Worm (Caenorhabditis elegans) whole organism, mixed stage, embryonic: ENCODE data around the gene fbxa-209.

ENCODE experiments used
- M03D4.4 ChIP-seq: sonication (generic microtip); optimal IDR thresholded peaks from 2 replicates; lab custom pipeline; 2017; ENCODE audit warnings: mild to moderate bottlenecking, missing genetic modification characterization, missing compliant biosample characterization
- bed-3 ChIP-seq: fragments of 200-800 bp; sonication (Bioruptor generic); optimal IDR thresholded peaks from 3 replicates; lab custom pipeline; 2018; ENCODE audit warnings: mild to moderate bottlenecking, missing genetic modification characterization, moderate library complexity, missing compliant biosample characterization
- ceh-39 ChIP-seq: fragments of 150-350 bp; optimal IDR thresholded peaks from 2 replicates; lab custom pipeline; 2014; ENCODE audit warnings: missing biosample characterization, missing genetic modification characterization
- ceh-43 ChIP-seq: fragments of 200-800 bp; sonication (Bioruptor generic); optimal IDR thresholded peaks from 2 replicates; lab custom pipeline; 2018; ENCODE audit warnings: mild to moderate bottlenecking, missing genetic modification characterization, moderate library complexity, missing compliant biosample characterization
- ces-1 ChIP-seq: fragments of 150-350 bp; optimal IDR thresholded peaks from 2 replicates; lab custom pipeline; 2014; ENCODE audit warnings: missing biosample characterization, missing genetic modification reagents, missing genetic modification characterization
- cnd-1 ChIP-seq: fragments of 200-800 bp; sonication (Bioruptor generic); optimal IDR thresholded peaks from 2 replicates; lab custom pipeline; 2018; ENCODE audit warnings: mild to moderate bottlenecking, missing genetic modification characterization, missing compliant biosample characterization
- drap-1 ChIP-seq: fragments of 200-800 bp; sonication (Bioruptor generic); optimal IDR thresholded peaks from 3 replicates; lab custom pipeline; 2018; ENCODE audit warnings: mild to moderate bottlenecking, missing genetic modification characterization, missing compliant biosample characterization
- elt-1 ChIP-seq: sonication (generic microtip); optimal IDR thresholded peaks from 2 replicates; lab custom pipeline; 2017; ENCODE audit warnings: missing genetic modification characterization, mild to moderate bottlenecking, missing compliant biosample characterization, antibody characterized with exemption, moderate library complexity, borderline replicate concordance; ENCODE audit not compliant: insufficient read depth
- elt-3 ChIP-seq: fragments of 150-350 bp; optimal IDR thresholded peaks from 2 replicates; lab custom pipeline; 2014; ENCODE audit warnings: missing biosample characterization, missing genetic modification characterization
- flh-1 ChIP-seq: fragments of 200-800 bp; sonication (Bioruptor generic); optimal IDR thresholded peaks from 2 replicates; lab custom pipeline; 2018; ENCODE audit warnings: mild to moderate bottlenecking, missing genetic modification characterization, moderate library complexity, missing compliant biosample characterization
- ham-2 ChIP-seq: fragments of 200-800 bp; sonication (Bioruptor generic); optimal IDR thresholded peaks from 2 replicates; lab custom pipeline; 2018; ENCODE audit warnings: mild to moderate bottlenecking, missing genetic modification characterization, missing compliant biosample characterization
- hlh-1 ChIP-seq: fragments of 150-350 bp; optimal IDR thresholded peaks from 2 replicates; lab custom pipeline; 2014; ENCODE audit warnings: missing biosample characterization, missing genetic modification reagents, missing genetic modification characterization
- lin-13 ChIP-seq: fragments of 150-350 bp; optimal IDR thresholded peaks from 2 replicates; lab custom pipeline; 2014; ENCODE audit warnings: missing biosample characterization, missing genetic modification characterization
- lin-32 ChIP-seq: fragments of 200-800 bp; sonication (Bioruptor generic); optimal IDR thresholded peaks from 2 replicates; lab custom pipeline; 2018; ENCODE audit warnings: mild to moderate bottlenecking, missing genetic modification characterization, missing compliant biosample characterization
- lsy-2 ChIP-seq: fragments of 150-350 bp; optimal IDR thresholded peaks from 2 replicates; lab custom pipeline; 2014; ENCODE audit warnings: missing biosample characterization, missing genetic modification characterization
- mab-5 ChIP-seq: fragments of 150-350 bp; optimal IDR thresholded peaks from 2 replicates; lab custom pipeline; 2014; ENCODE audit warnings: missing biosample characterization, missing genetic modification characterization
- mep-1 ChIP-seq: fragments of 150-350 bp; optimal IDR thresholded peaks from 2 replicates; lab custom pipeline; 2017; ENCODE audit warnings: missing biosample characterization, missing genetic modification reagents, missing genetic modification characterization, inconsistent platforms
- mls-2 ChIP-seq: sonication (generic microtip); optimal IDR thresholded peaks from 2 replicates; lab custom pipeline; 2016; ENCODE audit warnings: mild to moderate bottlenecking, missing genetic modification characterization, moderate library complexity, missing compliant biosample characterization
- nhr-12 ChIP-seq: fragments of 150-350 bp; optimal IDR thresholded peaks from 2 replicates; lab custom pipeline; 2014; ENCODE audit warnings: missing biosample characterization, missing genetic modification characterization
- nhr-2 ChIP-seq: fragments of 150-350 bp; optimal IDR thresholded peaks from 2 replicates; lab custom pipeline; 2014; ENCODE audit warnings: missing biosample characterization, missing genetic modification characterization
- nhr-237 ChIP-seq: fragments of 150-350 bp; optimal IDR thresholded peaks from 2 replicates; lab custom pipeline; 2014; ENCODE audit warnings: missing biosample characterization, missing genetic modification characterization
- nhr-28 ChIP-seq: fragments of 150-350 bp; optimal IDR thresholded peaks from 2 replicates; lab custom pipeline; 2014; ENCODE audit warnings: missing biosample characterization, missing genetic modification characterization
- nhr-76 ChIP-seq: sonication (generic microtip); optimal IDR thresholded peaks from 2 replicates; lab custom pipeline; 2017; ENCODE audit warnings: missing biosample characterization, missing genetic modification characterization
- pha-4 ChIP-seq: fragments of 150-350 bp; optimal IDR thresholded peaks from 2 replicates; lab custom pipeline; 2018; ENCODE audit warnings: missing biosample characterization, missing genetic modification reagents, missing genetic modification characterization
- sem-2 ChIP-seq: fragments of 200-800 bp; sonication (Bioruptor generic); optimal IDR thresholded peaks from 2 replicates; lab custom pipeline; 2018; ENCODE audit warnings: mild to moderate bottlenecking, missing genetic modification characterization, missing compliant biosample characterization
- snpc-4 ChIP-seq: fragments of 150-350 bp; optimal IDR thresholded peaks from 2 replicates; lab custom pipeline; 2014; ENCODE audit warnings: missing biosample characterization, missing genetic modification characterization
- sptf-1 ChIP-seq: sonication (generic microtip); optimal IDR thresholded peaks from 2 replicates; lab custom pipeline; 2017; ENCODE audit warnings: mild to moderate bottlenecking, missing genetic modification characterization, moderate library complexity, missing compliant biosample characterization
- unc-120 ChIP-seq: sonication (generic microtip); optimal IDR thresholded peaks from 2 replicates; lab custom pipeline; 2017; ENCODE audit warnings: missing genetic modification characterization, missing compliant biosample characterization; ENCODE audit not compliant: poor library complexity, severe bottlenecking
- unc-39 ChIP-seq: fragments of 150-350 bp; optimal IDR thresholded peaks from 2 replicates; lab custom pipeline; 2014; ENCODE audit warnings: missing biosample characterization, missing genetic modification characterization
- ztf-11 ChIP-seq: fragments of 150-350 bp; optimal IDR thresholded peaks from 2 replicates; lab custom pipeline; 2014; ENCODE audit warnings: missing biosample characterization, missing genetic modification characterization

fbxa-209 gene

ce11 chrV:15383739-15384138 is 43.1 kb downstream of the fbxa-209 start, which contains the start of gene str-88:
str-88 (minus strand) TSS chrV:15383839.
- no peak for TF ChIP-seq lsy-2 (tag; lab: Kevin White, UChicago)
- TF ChIP-seq elt-3 (tag; lab: Kevin White, UChicago), result no peak
- no peak for TF ChIP-seq ceh-43
- no peak for TF ChIP-seq sptf-1 (tag; lab: Kevin White, UChicago)
- no peak for TF ChIP-seq pha-4 (tag; lab: Kevin White, UChicago)
- no peak for TF ChIP-seq nhr-28 (tag; lab: Kevin White, UChicago)
- TF ChIP-seq nhr-2 (tag; lab: Kevin White, UChicago), result no peak
- no peak for TF ChIP-seq unc-120 (tag; lab: Kevin White, UChicago)
- no peak for TF ChIP-seq flh-1
- no peak for TF ChIP-seq ham-2 (GFP tag; lab: Kevin White, UChicago)
- TF ChIP-seq mls-2 (tag; lab: Kevin White, UChicago), result no peak
- no peak for TF ChIP-seq unc-39
- no peak for TF ChIP-seq mab-5 (tag; lab: Kevin White, UChicago)

ce11 chrV:15380857-15381256 is 46.0 kb downstream of the fbxa-209 start, which contains the start of gene dhs-23:
dhs-23 (plus strand) TSS chrV:15381219.
- TF ChIP-seq mab-5 (tag; lab: Kevin White, UChicago) (no peak), mls-2 (tag; lab: Kevin White, UChicago) (no peak), bed-3 (GFP tag; lab: Kevin White, UChicago) (no peak), nhr-28 (tag; lab: Kevin White, UChicago) (no peak), sem-2 (GFP tag; lab: Kevin White, UChicago) (no peak), lin-13 (tag; lab: Kevin White, UChicago) (no peak), elt-1 (tag; lab: Kevin White, UChicago) (no peak), nhr-2 (tag; lab: Kevin White, UChicago) (no peak), M03D4.4 (tag; lab: Kevin White, UChicago) (no peak), lsy-2 (tag; lab: Kevin White, UChicago) (no peak)

- TF ChIP-seq snpc-4 (tag; lab: Kevin White, UChicago) (no peak), nhr-237 (no peak), mep-1 (no peak), hlh-1 (no peak), lin-32 (GFP tag; lab: Kevin White, UChicago) (no peak), ces-1 (GFP tag; lab: Kevin White, UChicago) (no peak)
These were observed 47.0 kb downstream of the fbxa-209 start, which contains the start of gene srh-251 for ce11 chrV:15379817-15380216. srh-251 (minus strand) TSS chrV:15379917.

- TF ChIP-seq nhr-76 (tag; lab: Kevin White, UChicago) (no peak), cnd-1 (tag; lab: Kevin White, UChicago) (no peak), snpc-4 (tag; lab: Kevin White, UChicago) (no peak), sptf-1 (tag; lab: Kevin White, UChicago) (no peak), lin-32 (GFP tag; lab: Kevin White, UChicago) (no peak), ceh-39 (tag; lab: Kevin White, UChicago) (no peak)
These were observed 48.9 kb downstream of the fbxa-209 start, which contains the start of gene srh-122 for ce11 chrV:15377903-15378302. srh-122 (minus strand) TSS chrV:15378003.

- no peak for TF ChIP-seq nhr-12 (tag; lab: Kevin White, UChicago)
- no peak for TF ChIP-seq ztf-11
- no peak for TF ChIP-seq drap-1 (GFP tag; lab: Kevin White, UChicago)
- TF ChIP-seq lin-13 (tag; lab: Kevin White, UChicago), result no peak
- no peak for TF ChIP-seq lsy-2 (tag; lab: Kevin White, UChicago)
- TF ChIP-seq pha-4 (tag; lab: Kevin White, UChicago), result no peak
- TF ChIP-seq hlh-1, result no peak
These were observed 50.6 kb downstream of the fbxa-209 start, which contains the start of gene srh-52 for ce11 chrV:15376223-15376622. srh-52 (minus strand) TSS chrV:15376323.
